Fruit fly (Drosophila melanogaster) whole organism, embryonic: Measurements from ENCODE around the gene CG13829.
A peak's percentile ranks its signal among the peaks of the same experiment; 100 is the strongest.

ENCODE experiments used
- Abd-B ChIP-seq: fragments of 200-800 bp; sonication (Bioruptor generic); optimal IDR thresholded peaks from 2 replicates; lab custom pipeline; 2018; ENCODE audit warnings: missing biosample characterization, mild to moderate bottlenecking, missing genetic modification characterization, moderate library complexity
- CG10209 ChIP-seq: fragments of 200-800 bp; sonication (Bioruptor generic); optimal IDR thresholded peaks from 3 replicates; lab custom pipeline; 2017; ENCODE audit warnings: missing biosample characterization, mild to moderate bottlenecking, missing genetic modification characterization, missing genetic modification reagents
- CG10321 ChIP-seq: fragments of 200-800 bp; sonication (Bioruptor generic); IDR thresholded peaks from 2 replicates; pipeline ENCODE4 v1.3.6; 2022; ENCODE audit warnings: missing biosample characterization, missing genetic modification characterization
- CG10565 ChIP-seq: fragments of 200-800 bp; sonication (Bioruptor generic); optimal IDR thresholded peaks from 3 replicates; lab custom pipeline; 2016; ENCODE audit warnings: missing biosample characterization, mild to moderate bottlenecking, missing genetic modification characterization
- CG14050 ChIP-seq: fragments of 200-800 bp; sonication (Bioruptor generic); IDR thresholded peaks from 3 replicates; pipeline ENCODE4 v1.3.6; 2022; ENCODE audit warnings: missing biosample characterization, missing genetic modification characterization
- CG14441 ChIP-seq: fragments of 200-800 bp; sonication (Bioruptor generic); IDR thresholded peaks from 2 replicates; pipeline ENCODE4 v1.3.6; 2022; ENCODE audit warnings: missing biosample characterization, missing genetic modification characterization
- CG14710 ChIP-seq: fragments of 200-800 bp; sonication (Bioruptor generic); optimal IDR thresholded peaks from 3 replicates; lab custom pipeline; 2019; ENCODE audit warnings: missing biosample characterization, mild to moderate bottlenecking, missing genetic modification characterization, moderate library complexity
- CG1647 ChIP-seq: fragments of 200-800 bp; sonication (Bioruptor generic); optimal IDR thresholded peaks from 3 replicates; lab custom pipeline; 2016; ENCODE audit warnings: missing biosample characterization, missing genetic modification characterization
- CG18011 ChIP-seq: fragments of 200-800 bp; sonication (Bioruptor generic); optimal IDR thresholded peaks from 2 replicates; lab custom pipeline; 2017; ENCODE audit warnings: missing biosample characterization, missing genetic modification characterization, mild to moderate bottlenecking, moderate library complexity, missing genotype
- CG18476 ChIP-seq: fragments of 200-800 bp; sonication (Bioruptor generic); optimal IDR thresholded peaks from 2 replicates; lab custom pipeline; 2016; ENCODE audit warnings: missing biosample characterization, mild to moderate bottlenecking, missing genetic modification characterization
- CG31441 ChIP-seq: fragments of 200-800 bp; sonication (Bioruptor generic); IDR thresholded peaks from 2 replicates; pipeline ENCODE4 v1.3.6; 2022; ENCODE audit warnings: missing biosample characterization, missing genetic modification characterization
- CG4854 ChIP-seq: fragments of 200-800 bp; sonication (Bioruptor generic); optimal IDR thresholded peaks from 2 replicates; lab custom pipeline; 2016; ENCODE audit warnings: missing biosample characterization, missing genetic modification characterization, inconsistent platforms
- CG5953 ChIP-seq: fragments of 200-800 bp; sonication (Bioruptor generic); IDR thresholded peaks from 2 replicates; pipeline ENCODE4 v1.3.6; 2022; ENCODE audit warnings: missing biosample characterization, missing genetic modification characterization
- CG6254 ChIP-seq: fragments of 200-800 bp; sonication (Bioruptor generic); optimal IDR thresholded peaks from 3 replicates; lab custom pipeline; 2017; ENCODE audit warnings: mild to moderate bottlenecking, missing biosample characterization, missing genetic modification reagents, missing genetic modification characterization
- CG6765 ChIP-seq: fragments of 200-800 bp; sonication (Bioruptor generic); optimal IDR thresholded peaks from 3 replicates; lab custom pipeline; 2017; ENCODE audit warnings: missing biosample characterization, mild to moderate bottlenecking, missing genetic modification characterization
- CG8290 ChIP-seq, 3 experiments: fragments of 200-800 bp; sonication (Bioruptor generic); optimal IDR thresholded peaks; 2 replicates each; lab custom pipeline; 2016 to 2019; ENCODE audit warnings: missing biosample characterization in 3 of 3, missing genetic modification characterization in 3 of 3, mild to moderate bottlenecking in 2 of 3, moderate library complexity in 1 of 3
- CG8388 ChIP-seq: fragments of 200-800 bp; sonication (Bioruptor generic); optimal IDR thresholded peaks from 2 replicates; lab custom pipeline; 2019; ENCODE audit warnings: missing biosample characterization, mild to moderate bottlenecking, missing genetic modification characterization, moderate library complexity
- CG8765 ChIP-seq: fragments of 200-800 bp; sonication (Bioruptor generic); IDR thresholded peaks from 2 replicates; pipeline ENCODE4 v1.3.6; 2022; ENCODE audit warnings: missing biosample characterization, missing genetic modification characterization
- Deaf1 ChIP-seq: fragments of 200-800 bp; optimal IDR thresholded peaks from 3 replicates; lab custom pipeline; 2019; ENCODE audit warnings: missing biosample characterization, mild to moderate bottlenecking, missing genetic modification characterization, moderate library complexity
- Elba2 ChIP-seq: fragments of 200-800 bp; sonication (Bioruptor generic); optimal IDR thresholded peaks from 3 replicates; lab custom pipeline; 2016; ENCODE audit warnings: missing biosample characterization, missing genetic modification characterization
- Hmr ChIP-seq: fragments of 200-800 bp; sonication (Bioruptor generic); optimal IDR thresholded peaks from 3 replicates; lab custom pipeline; 2017; ENCODE audit warnings: mild to moderate bottlenecking, missing biosample characterization, missing genetic modification reagents, missing genetic modification characterization
- Hsf ChIP-seq: fragments of 200-800 bp; sonication (Bioruptor generic); optimal IDR thresholded peaks from 3 replicates; lab custom pipeline; 2016; ENCODE audit warnings: missing biosample characterization, missing genetic modification characterization
- MBD-R2 ChIP-seq: fragments of 200-800 bp; sonication (Bioruptor generic); IDR thresholded peaks from 2 replicates; pipeline ENCODE4 v1.3.6; 2022; ENCODE audit warnings: missing biosample characterization, missing genetic modification characterization
- Mad ChIP-seq: fragments of 200-800 bp; sonication (Bioruptor generic); optimal IDR thresholded peaks from 2 replicates; lab custom pipeline; 2016; ENCODE audit warnings: missing biosample characterization, missing genetic modification characterization
- Meics ChIP-seq: fragments of 200-800 bp; sonication (Bioruptor generic); optimal IDR thresholded peaks from 2 replicates; lab custom pipeline; 2017; ENCODE audit warnings: missing biosample characterization, mild to moderate bottlenecking, missing genetic modification characterization
- Nf-YC ChIP-seq: fragments of 200-800 bp; optimal IDR thresholded peaks from 3 replicates; lab custom pipeline; 2019; ENCODE audit warnings: missing biosample characterization, mild to moderate bottlenecking, missing genetic modification characterization, moderate library complexity
- Pdp1 ChIP-seq, 2 experiments: fragments of 200-800 bp; sonication (Bioruptor generic); optimal IDR thresholded peaks; 3 replicates each; lab custom pipeline; 2016; ENCODE audit warnings: missing biosample characterization in 2 of 2, missing genetic modification characterization in 2 of 2, mild to moderate bottlenecking in 1 of 2, moderate library complexity in 1 of 2
- Rx ChIP-seq: fragments of 200-800 bp; sonication (Bioruptor generic); IDR thresholded peaks from 2 replicates; pipeline ENCODE4 v1.3.6; 2022; ENCODE audit warnings: missing biosample characterization, missing genetic modification characterization
- Side ChIP-seq: fragments of 200-800 bp; sonication (Bioruptor generic); optimal IDR thresholded peaks from 2 replicates; lab custom pipeline; 2016; ENCODE audit warnings: missing biosample characterization, missing genetic modification characterization
- TFAM ChIP-seq: fragments of 200-800 bp; sonication (Bioruptor generic); optimal IDR thresholded peaks from 2 replicates; lab custom pipeline; 2017; ENCODE audit warnings: missing biosample characterization, missing genetic modification characterization, inconsistent platforms
- ara ChIP-seq: fragments of 200-800 bp; sonication (Bioruptor generic); IDR thresholded peaks from 2 replicates; pipeline ENCODE4 v1.3.6; 2022; ENCODE audit warnings: missing biosample characterization, missing genetic modification characterization
- cwo ChIP-seq: fragments of 200-800 bp; sonication (Bioruptor generic); optimal IDR thresholded peaks from 3 replicates; lab custom pipeline; 2017; ENCODE audit warnings: missing biosample characterization, missing genetic modification characterization, mild to moderate bottlenecking, moderate library complexity, missing genetic modification reagents
- eve ChIP-seq, 2 experiments: fragments of >200 bp; optimal IDR thresholded peaks; 2 replicates each; lab custom pipeline; 2017; ENCODE audit warnings: missing biosample characterization in 2 of 2, missing genetic modification characterization in 2 of 2
- exex ChIP-seq: fragments of 200-800 bp; sonication (Bioruptor generic); optimal IDR thresholded peaks from 4 replicates; lab custom pipeline; 2018; ENCODE audit warnings: missing biosample characterization, mild to moderate bottlenecking, missing genetic modification characterization, moderate library complexity
- ftz-f1 ChIP-seq: fragments of 200-800 bp; sonication (Bioruptor generic); optimal IDR thresholded peaks from 2 replicates; lab custom pipeline; 2016; ENCODE audit warnings: missing biosample characterization, missing genetic modification characterization
- fu2 ChIP-seq: fragments of 200-800 bp; sonication (Bioruptor generic); optimal IDR thresholded peaks from 2 replicates; lab custom pipeline; 2016; ENCODE audit warnings: missing biosample characterization, missing genetic modification characterization
- gfzf ChIP-seq: fragments of 200-800 bp; sonication (Bioruptor generic); optimal IDR thresholded peaks from 2 replicates; lab custom pipeline; 2016; ENCODE audit warnings: missing biosample characterization, mild to moderate bottlenecking, missing genetic modification characterization, moderate library complexity
- grn ChIP-seq: fragments of 200-800 bp; sonication (Bioruptor generic); optimal IDR thresholded peaks from 3 replicates; lab custom pipeline; 2017; ENCODE audit warnings: missing biosample characterization, missing genetic modification characterization
- lbe ChIP-seq: fragments of 200-800 bp; sonication (Bioruptor generic); optimal IDR thresholded peaks from 2 replicates; lab custom pipeline; 2016; ENCODE audit warnings: missing biosample characterization, mild to moderate bottlenecking, missing genetic modification characterization
- peb ChIP-seq: fragments of 200-800 bp; sonication (Bioruptor generic); IDR thresholded peaks from 2 replicates; pipeline ENCODE4 v1.3.6; 2022; ENCODE audit warnings: missing biosample characterization, missing genetic modification characterization
- pho ChIP-seq: fragments of 200-800 bp; sonication (Bioruptor generic); optimal IDR thresholded peaks from 2 replicates; lab custom pipeline; 2016; ENCODE audit warnings: missing biosample characterization, missing genetic modification characterization
- pnt ChIP-seq: fragments of 200-800 bp; sonication (Bioruptor generic); optimal IDR thresholded peaks from 3 replicates; lab custom pipeline; 2016; ENCODE audit warnings: missing biosample characterization, missing genetic modification characterization
- row ChIP-seq: fragments of 200-800 bp; sonication (Bioruptor generic); IDR thresholded peaks from 3 replicates; pipeline ENCODE4 v1.3.6; 2022; ENCODE audit warnings: missing biosample characterization, missing genetic modification characterization
- slbo ChIP-seq: fragments of 200-800 bp; sonication (Bioruptor generic); IDR thresholded peaks from 2 replicates; pipeline ENCODE4 v1.3.6; 2022; ENCODE audit warnings: missing biosample characterization, missing genetic modification characterization
- sob ChIP-seq: fragments of 200-800 bp; sonication (Bioruptor generic); IDR thresholded peaks from 2 replicates; pipeline ENCODE4 v1.3.6; 2022; ENCODE audit warnings: missing biosample characterization, missing genetic modification characterization
- wek ChIP-seq: fragments of 200-800 bp; sonication (Bioruptor generic); optimal IDR thresholded peaks from 3 replicates; lab custom pipeline; 2018; ENCODE audit warnings: missing biosample characterization, mild to moderate bottlenecking, missing genetic modification characterization, moderate library complexity
- zen2 ChIP-seq: fragments of 200-800 bp; sonication (Bioruptor generic); IDR thresholded peaks from 3 replicates; pipeline ENCODE4 v1.3.6; 2022; ENCODE audit warnings: missing biosample characterization, missing genetic modification characterization; ENCODE audit not compliant: partially characterized antibody

The CG13829 gene

dm6 chr3R:23189958-23190900 is 29.1 kb upstream of the CG13829 start (continued):
- TF ChIP-seq eve (GFP tag; optimal IDR thresholded peaks at IDR 0.05; lab: Kevin White, UChicago) (peak in 1 of 2 experiments; percentile 90), CG10565 (no peak), CG1647 (GFP tag; lab: Kevin White, UChicago) (peak; percentile 41), wek (GFP tag; lab: Kevin White, UChicago) (peak; percentile 60), row (GFP tag; lab: Robert Waterston, UW) (peak; percentile 94), lbe (GFP tag; lab: Kevin White, UChicago) (peak; percentile 90), Nf-YC (tag; lab: Kevin White, UChicago) (peak; percentile 52), CG4854 (GFP tag; lab: Kevin White, UChicago) (peak; percentile 56), CG14441 (GFP tag; lab: Robert Waterston, UW) (peak; percentile 83), Pdp1 (GFP tag; optimal IDR thresholded peaks at IDR 0.05; lab: Kevin White, UChicago) (peak; percentile 60 to 78), slbo (GFP tag; lab: Robert Waterston, UW) (peak; percentile 86), CG10321 (GFP tag; lab: Robert Waterston, UW) (peak; percentile 55; the same call in 1 of the 2 replicates), zen2 (GFP tag; lab: Robert Waterston, UW) (no peak), CG5953 (GFP tag; lab: Robert Waterston, UW) (peak; percentile 43; the same call in 1 of the 2 replicates), Mad (GFP tag; lab: Kevin White, UChicago) (peak; percentile 62), fu2 (peak; percentile 50), Meics (GFP tag; lab: Kevin White, UChicago) (peak; percentile 71), TFAM (no peak), CG31441 (GFP tag; lab: Robert Waterston, UW) (peak; percentile 78), CG18476 (GFP tag; lab: Kevin White, UChicago) (peak; percentile 48), CG8290 (GFP tag; optimal IDR thresholded peaks at IDR 0.05; lab: Kevin White, UChicago) (no peak), CG8290 (tag; optimal IDR thresholded peaks at IDR 0.05; lab: Kevin White, UChicago) (peak in 1 of 2 experiments; percentile 92), CG18011 (peak; percentile 36), CG8388 (GFP tag; lab: Kevin White, UChicago) (peak; percentile 44), Hmr (GFP tag; lab: Kevin White, UChicago) (peak; percentile 59), grn (GFP tag; lab: Kevin White, UChicago) (no peak), Hsf (GFP tag; lab: Kevin White, UChicago) (peak; percentile 70), sob (GFP tag; lab: Robert Waterston, UW) (peak; percentile 58), cwo (GFP tag; lab: Kevin White, UChicago) (peak; percentile 92), ftz-f1 (GFP tag; lab: Kevin White, UChicago) (no peak), CG6765 (GFP tag; lab: Kevin White, UChicago) (peak; percentile 60), Abd-B (no peak), MBD-R2 (peak; percentile 43; the same call in 1 of the 2 replicates), peb (GFP tag; lab: Robert Waterston, UW) (0 out of 2 replicates have a peak, but pooled peaks have one; percentile 59), Elba2 (GFP tag; lab: Kevin White, UChicago) (no peak), gfzf (no peak), Side (GFP tag; lab: Kevin White, UChicago) (peak; percentile 65), pho (GFP tag; lab: Kevin White, UChicago) (peak; percentile 51), CG6254 (peak; percentile 22), pnt (GFP tag; lab: Kevin White, UChicago) (peak; percentile 52), CG14710 (tag; lab: Kevin White, UChicago) (peak; percentile 39), CG14050 (GFP tag; lab: Robert Waterston, UW) (peak; percentile 67), Rx (GFP tag; lab: Robert Waterston, UW) (0 out of 2 replicates have a peak, but pooled peaks have one; percentile 33), exex (tag; lab: Kevin White, UChicago) (peak; percentile 43), CG10209 (peak; percentile 76), ara (peak; percentile 30; the same call in 1 of the 2 replicates), Deaf1 (peak; percentile 52), CG8765 (GFP tag; lab: Robert Waterston, UW) (peak; percentile 41; the same call in 1 of the 2 replicates)
